Fruit fly (Drosophila melanogaster) whole organism, embryonic: ENCODE results near the gene CG31038.
A peak's percentile ranks its signal among the peaks of the same experiment; 100 is the strongest.

Experiments used
- CG10267 ChIP-seq: fragments of 200-800 bp; sonication (Bioruptor generic); optimal IDR thresholded peaks from 2 replicates; lab custom pipeline; 2018; ENCODE audit warnings: missing biosample characterization, mild to moderate bottlenecking, missing genetic modification characterization, moderate library complexity
- CG10321 ChIP-seq: fragments of 200-800 bp; sonication (Bioruptor generic); IDR thresholded peaks from 2 replicates; pipeline ENCODE4 v1.3.6; 2022; ENCODE audit warnings: missing biosample characterization, missing genetic modification characterization
- CG10462 ChIP-seq: fragments of 200-800 bp; sonication (Bioruptor generic); optimal IDR thresholded peaks from 2 replicates; lab custom pipeline; 2016; ENCODE audit warnings: missing biosample characterization, missing genetic modification characterization
- CG12744 ChIP-seq: fragments of 200-800 bp; sonication (Bioruptor generic); optimal IDR thresholded peaks from 2 replicates; lab custom pipeline; 2016; ENCODE audit warnings: missing biosample characterization, missing genetic modification characterization
- CG13123 ChIP-seq: fragments of 200-800 bp; sonication (Bioruptor generic); optimal IDR thresholded peaks from 2 replicates; lab custom pipeline; 2016; ENCODE audit warnings: missing biosample characterization, missing genetic modification characterization
- CG1529 ChIP-seq: fragments of 200-800 bp; sonication (Bioruptor generic); optimal IDR thresholded peaks from 3 replicates; lab custom pipeline; 2018; ENCODE audit warnings: missing biosample characterization, missing genetic modification characterization
- CG17361 ChIP-seq: fragments of 200-800 bp; sonication (Bioruptor generic); IDR thresholded peaks from 3 replicates; pipeline ENCODE4 v1.3.6; 2022; ENCODE audit warnings: missing biosample characterization, missing genetic modification characterization
- CG18262 ChIP-seq: fragments of 200-800 bp; optimal IDR thresholded peaks from 3 replicates; lab custom pipeline; 2019; ENCODE audit warnings: missing biosample characterization, mild to moderate bottlenecking, missing genetic modification characterization, moderate library complexity
- CG2199 ChIP-seq: fragments of 200-800 bp; sonication (Bioruptor generic); IDR thresholded peaks from 3 replicates; pipeline ENCODE4 v1.3.6; 2022; ENCODE audit warnings: missing biosample characterization, missing genetic modification characterization
- CG4424 ChIP-seq: fragments of 200-800 bp; sonication (Bioruptor generic); optimal IDR thresholded peaks from 3 replicates; lab custom pipeline; 2016; ENCODE audit warnings: missing biosample characterization, missing genetic modification characterization
- CG4707 ChIP-seq: fragments of 200-800 bp; sonication (Bioruptor generic); optimal IDR thresholded peaks from 2 replicates; lab custom pipeline; 2018; ENCODE audit warnings: missing biosample characterization, mild to moderate bottlenecking, missing genetic modification characterization, moderate library complexity
- CG5245 ChIP-seq: fragments of 200-800 bp; sonication (Bioruptor generic); optimal IDR thresholded peaks from 3 replicates; lab custom pipeline; 2016; ENCODE audit warnings: missing biosample characterization, missing genetic modification characterization
- CG6791 ChIP-seq: fragments of 200-800 bp; sonication (Bioruptor generic); IDR thresholded peaks from 3 replicates; pipeline ENCODE4 v1.3.6; 2022; ENCODE audit warnings: missing biosample characterization, missing genetic modification characterization; ENCODE audit not compliant: partially characterized antibody
- CG7271 ChIP-seq: fragments of 200-800 bp; sonication (Bioruptor generic); optimal IDR thresholded peaks from 2 replicates; lab custom pipeline; 2018; ENCODE audit warnings: missing biosample characterization, mild to moderate bottlenecking, missing genetic modification characterization, moderate library complexity
- CG7745 ChIP-seq: fragments of 200-800 bp; sonication (Bioruptor generic); optimal IDR thresholded peaks from 2 replicates; lab custom pipeline; 2018; ENCODE audit warnings: missing biosample characterization, mild to moderate bottlenecking, missing genetic modification characterization, moderate library complexity
- CG8359 ChIP-seq: fragments of 200-800 bp; sonication (Bioruptor generic); optimal IDR thresholded peaks from 2 replicates; lab custom pipeline; 2017; ENCODE audit warnings: missing biosample characterization, mild to moderate bottlenecking, missing genetic modification characterization, borderline replicate concordance
- CG8478 ChIP-seq: fragments of >200 bp; optimal IDR thresholded peaks from 2 replicates; lab custom pipeline; 2018
- CG9797 ChIP-seq: fragments of 200-800 bp; sonication (Bioruptor generic); optimal IDR thresholded peaks from 3 replicates; lab custom pipeline; 2018; ENCODE audit warnings: missing biosample characterization, mild to moderate bottlenecking, missing genetic modification characterization
- CG9876 ChIP-seq: fragments of 200-800 bp; sonication (Bioruptor generic); optimal IDR thresholded peaks from 2 replicates; lab custom pipeline; 2016; ENCODE audit warnings: missing biosample characterization, missing genetic modification characterization
- Dek ChIP-seq: fragments of 200-800 bp; sonication (Bioruptor generic); optimal IDR thresholded peaks from 3 replicates; lab custom pipeline; 2019; ENCODE audit warnings: missing biosample characterization, mild to moderate bottlenecking, missing genetic modification characterization, moderate library complexity
- Ets65A ChIP-seq: fragments of 200-800 bp; sonication (Bioruptor generic); peaks from one replicate; lab custom pipeline; 2016; ENCODE audit warnings: missing biosample characterization, missing genetic modification characterization
- MESR4 ChIP-seq: fragments of 200-800 bp; sonication (Bioruptor generic); optimal IDR thresholded peaks from 2 replicates; lab custom pipeline; 2018; ENCODE audit warnings: missing biosample characterization, mild to moderate bottlenecking, missing genetic modification characterization, moderate library complexity
- Mrtf ChIP-seq: fragments of 200-800 bp; sonication (Bioruptor generic); IDR thresholded peaks from 3 replicates; pipeline ENCODE4 v1.3.6; 2022; ENCODE audit warnings: missing biosample characterization, missing genetic modification characterization
- NC2β ChIP-seq: fragments of 200-800 bp; sonication (Bioruptor generic); optimal IDR thresholded peaks from 2 replicates; lab custom pipeline; 2016; ENCODE audit warnings: missing biosample characterization, missing genetic modification characterization
- NFAT ChIP-seq: fragments of 200-800 bp; sonication (Bioruptor generic); IDR thresholded peaks from 2 replicates; pipeline ENCODE4 v1.3.6; 2022; ENCODE audit warnings: missing biosample characterization, missing genetic modification characterization
- Neu2 ChIP-seq: fragments of 200-800 bp; sonication (Bioruptor generic); optimal IDR thresholded peaks from 3 replicates; lab custom pipeline; 2016; ENCODE audit warnings: missing biosample characterization, missing genetic modification characterization, borderline replicate concordance
- Side ChIP-seq: fragments of 200-800 bp; sonication (Bioruptor generic); optimal IDR thresholded peaks from 2 replicates; lab custom pipeline; 2016; ENCODE audit warnings: missing biosample characterization, missing genetic modification characterization
- Ssrp ChIP-seq: fragments of 200-800 bp; sonication (Bioruptor generic); optimal IDR thresholded peaks from 2 replicates; lab custom pipeline; 2018; ENCODE audit warnings: missing biosample characterization, mild to moderate bottlenecking, missing genetic modification characterization, moderate library complexity
- Taf1 ChIP-seq: fragments of 200-800 bp; sonication (Bioruptor generic); IDR thresholded peaks from 2 replicates; pipeline ENCODE4 v1.3.6; 2022; ENCODE audit warnings: missing biosample characterization, missing genetic modification characterization
- caup ChIP-seq: fragments of 200-800 bp; sonication (Bioruptor generic); optimal IDR thresholded peaks from 3 replicates; lab custom pipeline; 2017; ENCODE audit warnings: missing biosample characterization, mild to moderate bottlenecking, missing genetic modification characterization, moderate library complexity; ENCODE audit not compliant: severe bottlenecking
- da ChIP-seq: fragments of 200-800 bp; sonication (Bioruptor generic); optimal IDR thresholded peaks from 2 replicates; lab custom pipeline; 2016; ENCODE audit warnings: missing biosample characterization, missing genetic modification characterization
- dm ChIP-seq: fragments of 200-800 bp; sonication (Bioruptor generic); optimal IDR thresholded peaks from 3 replicates; lab custom pipeline; 2016; ENCODE audit warnings: missing biosample characterization, missing genetic modification characterization
- grau ChIP-seq: fragments of 200-800 bp; optimal IDR thresholded peaks from 3 replicates; lab custom pipeline; 2019; ENCODE audit warnings: missing biosample characterization, mild to moderate bottlenecking, missing genetic modification characterization, moderate library complexity
- jing ChIP-seq: fragments of 200-800 bp; sonication (Bioruptor generic); optimal IDR thresholded peaks from 2 replicates; lab custom pipeline; 2018; ENCODE audit warnings: missing biosample characterization, mild to moderate bottlenecking, missing genetic modification characterization
- knrl ChIP-seq: fragments of 200-800 bp; sonication (Bioruptor generic); IDR thresholded peaks from 3 replicates; pipeline ENCODE4 v1.3.6; 2022; ENCODE audit warnings: missing biosample characterization, missing genetic modification characterization; ENCODE audit not compliant: partially characterized antibody
- mam ChIP-seq: fragments of 200-800 bp; sonication (Bioruptor generic); optimal IDR thresholded peaks from 3 replicates; lab custom pipeline; 2016; ENCODE audit warnings: missing biosample characterization, missing genetic modification characterization
- oc ChIP-seq: fragments of 200-800 bp; sonication (Bioruptor generic); optimal IDR thresholded peaks from 2 replicates; lab custom pipeline; 2018; ENCODE audit warnings: missing biosample characterization, mild to moderate bottlenecking, missing genetic modification characterization, moderate library complexity
- odd ChIP-seq: fragments of 200-800 bp; sonication (Bioruptor generic); optimal IDR thresholded peaks from 2 replicates; lab custom pipeline; 2017; ENCODE audit warnings: missing biosample characterization, mild to moderate bottlenecking, missing genetic modification characterization
- pan ChIP-seq, 4 experiments: fragments of >200 bp in 3 of 4; fragments of 200-800 bp in 1 of 4; sonication (Bioruptor generic) in 1 of 4; optimal IDR thresholded peaks in 3 of 4; IDR thresholded peaks in 1 of 4; 2 replicates each; pipeline versions ENCODE4 v1.3.6 to Lab custom; 2017 to 2022; ENCODE audit warnings: missing biosample characterization in 2 of 4, missing genetic modification characterization in 2 of 4, mixed read lengths in 1 of 4
- prd ChIP-seq, 3 experiments: fragments of >200 bp in 2 of 3; fragments of 200-800 bp in 1 of 3; sonication (Bioruptor generic) in 1 of 3; optimal IDR thresholded peaks in 2 of 3; IDR thresholded peaks in 1 of 3; 2 replicates in 2 of 3; 3 replicates in 1 of 3; pipeline versions ENCODE4 v1.3.6 to Lab custom; 2017 to 2022; ENCODE audit warnings: missing biosample characterization in 1 of 3, missing genetic modification characterization in 1 of 3
- pum ChIP-seq: fragments of 200-800 bp; sonication (Bioruptor generic); optimal IDR thresholded peaks from 2 replicates; lab custom pipeline; 2016; ENCODE audit warnings: missing biosample characterization, missing genetic modification characterization
- row ChIP-seq: fragments of 200-800 bp; sonication (Bioruptor generic); IDR thresholded peaks from 3 replicates; pipeline ENCODE4 v1.3.6; 2022; ENCODE audit warnings: missing biosample characterization, missing genetic modification characterization
- sisA ChIP-seq: fragments of 200-800 bp; sonication (Bioruptor generic); IDR thresholded peaks from 2 replicates; pipeline ENCODE4 v1.3.6; 2022; ENCODE audit warnings: missing biosample characterization, missing genetic modification characterization
- tll ChIP-seq, 2 experiments: fragments of 200-800 bp in 1 of 2; fragments of >200 bp in 1 of 2; sonication (Bioruptor generic) in 1 of 2; optimal IDR thresholded peaks; 2 replicates each; lab custom pipeline; 2017 to 2019; ENCODE audit warnings: missing biosample characterization in 2 of 2, missing genetic modification characterization in 2 of 2, mild to moderate bottlenecking in 1 of 2, moderate library complexity in 1 of 2
- trem ChIP-seq: fragments of 200-800 bp; optimal IDR thresholded peaks from 3 replicates; lab custom pipeline; 2019; ENCODE audit warnings: missing biosample characterization, mild to moderate bottlenecking, missing genetic modification characterization, moderate library complexity
- unpg ChIP-seq: fragments of 200-800 bp; sonication (Bioruptor generic); optimal IDR thresholded peaks from 3 replicates; lab custom pipeline; 2018; ENCODE audit warnings: missing biosample characterization, mild to moderate bottlenecking, missing genetic modification characterization, moderate library complexity
- vvl ChIP-seq: fragments of 200-800 bp; sonication (Bioruptor generic); IDR thresholded peaks from 2 replicates; pipeline ENCODE4 v1.3.6; 2022; ENCODE audit warnings: missing biosample characterization, missing genetic modification characterization
- z ChIP-seq: fragments of 200-800 bp; sonication (Bioruptor generic); IDR thresholded peaks from 3 replicates; pipeline ENCODE4 v1.3.6; 2022; ENCODE audit warnings: missing biosample characterization, missing genetic modification characterization

CG31038 gene

dm6 chr3R:29861432-29862249 lies 15.2 kb upstream of the CG31038 start, which contains the start of the genes CG15514 and RpS8 (continued):
- no peak for TF ChIP-seq knrl (GFP tag; lab: Robert Waterston, UW)
- TF ChIP-seq prd (optimal IDR thresholded peaks at IDR 0.05; lab: Kevin White, UChicago) = no peak
- 0 out of 3 replicates have a peak, but pooled peaks have one; percentile 51 for TF ChIP-seq prd (GFP tag; IDR thresholded peaks at IDR 0.05; lab: Robert Waterston, UW)
- peak; percentile 13 for TF ChIP-seq oc
- no peak for TF ChIP-seq z (GFP tag; lab: Robert Waterston, UW)
- TF ChIP-seq NC2β = peak; percentile 93
- TF ChIP-seq CG18262 (tag; lab: Kevin White, UChicago) = peak; percentile 33
- TF ChIP-seq da = peak; percentile 41
- peak; percentile 45 for TF ChIP-seq Dek (tag; lab: Kevin White, UChicago)
- TF ChIP-seq CG6791 (GFP tag; lab: Robert Waterston, UW) = no peak
- TF ChIP-seq mam = peak; percentile 25
- no peak for TF ChIP-seq odd (GFP tag; lab: Kevin White, UChicago)
- TF ChIP-seq CG12744 = no peak
- no peak for TF ChIP-seq CG13123 (GFP tag; lab: Kevin White, UChicago)
- TF ChIP-seq CG4424 (GFP tag; lab: Kevin White, UChicago) = peak; percentile 42
- no peak for TF ChIP-seq Taf1 (GFP tag; lab: Robert Waterston, UW)
- TF ChIP-seq Mrtf (GFP tag; lab: Robert Waterston, UW) = no peak
- TF ChIP-seq CG8478 = no peak
- TF ChIP-seq CG2199 (GFP tag; lab: Robert Waterston, UW) = no peak
- peak; percentile 97 for TF ChIP-seq MESR4 (GFP tag; lab: Kevin White, UChicago)
- peak; percentile 42 for TF ChIP-seq Side (GFP tag; lab: Kevin White, UChicago)
- no peak for TF ChIP-seq tll (GFP tag; optimal IDR thresholded peaks at IDR 0.05; lab: Kevin White, UChicago)
- TF ChIP-seq Ets65A (GFP tag; lab: Kevin White, UChicago) = peak; percentile 71
- TF ChIP-seq CG5245 (GFP tag; lab: Kevin White, UChicago) = no peak
- TF ChIP-seq Neu2 (GFP tag; lab: Kevin White, UChicago) = no peak
- peak; percentile 30 for TF ChIP-seq Ssrp (tag; lab: Kevin White, UChicago)
- TF ChIP-seq CG10462 (GFP tag; lab: Kevin White, UChicago) = peak; percentile 24
- peak; percentile 86 for TF ChIP-seq caup (GFP tag; lab: Kevin White, UChicago)
- peak; percentile 7; the same call in 1 of the 2 replicates for TF ChIP-seq sisA
- peak; percentile 71 for TF ChIP-seq CG9797 (GFP tag; lab: Kevin White, UChicago)
- peak; percentile 55; the same call in 1 of the 2 replicates for TF ChIP-seq vvl (GFP tag; lab: Robert Waterston, UW)
- peak; percentile 75 for TF ChIP-seq CG10267 (tag; lab: Kevin White, UChicago)
- no peak for TF ChIP-seq CG7745 (tag; lab: Kevin White, UChicago)
- peak; percentile 66 for TF ChIP-seq trem (tag; lab: Kevin White, UChicago)
- TF ChIP-seq CG17361 (GFP tag; lab: Robert Waterston, UW) = peak; percentile 64
- peak; percentile 6 for TF ChIP-seq CG9876 (GFP tag; lab: Kevin White, UChicago)
- peak; percentile 43 for TF ChIP-seq CG1529 (GFP tag; lab: Kevin White, UChicago)
- no peak for TF ChIP-seq CG10321 (GFP tag; lab: Robert Waterston, UW)
- peak; percentile 64 for TF ChIP-seq grau (tag; lab: Kevin White, UChicago)
- TF ChIP-seq jing (GFP tag; lab: Kevin White, UChicago) = no peak
- peak; percentile 2 for TF ChIP-seq CG7271 (tag; lab: Kevin White, UChicago)
- TF ChIP-seq dm = peak; percentile 99
- peak; percentile 76 for TF ChIP-seq row (GFP tag; lab: Robert Waterston, UW)
- peak; percentile 54 for TF ChIP-seq unpg
- peak; percentile 34 for TF ChIP-seq CG4707 (GFP tag; lab: Kevin White, UChicago)
- 0 out of 2 replicates have a peak, but pooled peaks have one; percentile 27 for TF ChIP-seq NFAT
- peak; percentile 14 for TF ChIP-seq CG8359
- peak; percentile 23 for TF ChIP-seq pum (GFP tag; lab: Kevin White, UChicago)
- TF ChIP-seq pan (optimal IDR thresholded peaks at IDR 0.05; lab: Kevin White, UChicago) = no peak
- peak in 1 of 2 experiments; percentile 54 for TF ChIP-seq pan (GFP tag; optimal IDR thresholded peaks at IDR 0.05 in 1 of 2, IDR thresholded peaks at IDR 0.05 in 1 of 2)
